Fruit fly (Drosophila melanogaster) whole organism, adult: Measurements from ENCODE around the gene Pgls.

ENCODE experiments used
- CG14711 ChIP-seq: fragments of 200-800 bp; sonication (Bioruptor generic); optimal IDR thresholded peaks from 2 replicates; lab custom pipeline; 2018; ENCODE audit warnings: missing biosample characterization, mild to moderate bottlenecking, missing genetic modification characterization, moderate library complexity
- CG33017 ChIP-seq: fragments of 200-800 bp; sonication (Bioruptor generic); optimal IDR thresholded peaks from 2 replicates; lab custom pipeline; 2018; ENCODE audit warnings: missing biosample characterization, mild to moderate bottlenecking, missing genetic modification characterization, moderate library complexity
- CG7101 ChIP-seq: fragments of 200-800 bp; sonication (Bioruptor generic); optimal IDR thresholded peaks from 2 replicates; lab custom pipeline; 2018; ENCODE audit warnings: missing biosample characterization, mild to moderate bottlenecking, missing genetic modification characterization, moderate library complexity
- Hr96 ChIP-seq: fragments of 200-800 bp; sonication (Bioruptor generic); optimal IDR thresholded peaks from 2 replicates; lab custom pipeline; 2016; ENCODE audit warnings: missing biosample characterization, missing genetic modification characterization
- kay ChIP-seq: fragments of 200-800 bp; sonication (Bioruptor generic); peaks from one replicate; lab custom pipeline; 2016; ENCODE audit warnings: missing biosample characterization, missing genetic modification characterization, borderline replicate concordance

DNA sequence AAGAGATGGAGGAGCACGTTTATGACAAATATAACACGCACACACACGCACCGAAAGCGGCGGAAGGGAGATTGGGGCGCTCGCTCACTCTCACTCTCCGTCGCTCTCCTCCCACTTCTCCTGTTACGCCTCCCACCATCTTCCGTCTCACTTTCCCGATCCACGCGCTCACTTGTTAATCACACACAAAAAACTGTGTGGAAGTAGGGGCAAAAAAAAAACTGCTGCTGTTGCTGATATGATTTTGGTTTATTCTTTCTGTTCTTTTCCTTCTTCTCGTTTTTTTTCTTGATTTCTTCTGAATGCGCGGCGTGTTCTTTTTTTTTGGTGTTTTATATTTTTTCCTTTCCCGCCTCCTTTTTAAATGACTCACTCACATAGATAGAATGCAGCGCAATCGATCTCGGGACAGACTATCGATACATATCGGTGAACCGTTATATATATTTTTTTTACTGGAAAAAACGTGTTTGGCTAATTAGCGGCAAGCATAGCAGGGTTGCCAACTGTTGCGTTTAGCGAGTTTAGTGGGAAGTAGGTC lies 41.5 kb upstream of the Pgls start:
- TF ChIP-seq kay (peak; percentile 76), CG33017 (tag; lab: Kevin White, UChicago) (no peak), Hr96 (GFP tag; lab: Kevin White, UChicago) (no peak), CG14711 (peak; percentile 88), CG7101 (no peak)
